Fruit fly (Drosophila melanogaster) Kc167 (cell line): ENCODE data around the gene CG34288.

Experiments
- Myc ChIP-seq: fragments of >200 bp; optimal IDR thresholded peaks from 2 replicates; lab custom pipeline; 2017; ENCODE audit warnings: missing external identifiers
- Sin3A ChIP-seq: fragments of >200 bp; optimal IDR thresholded peaks from 2 replicates; lab custom pipeline; 2018; ENCODE audit warnings: missing external identifiers
- h ChIP-seq: fragments of >200 bp; optimal IDR thresholded peaks from 3 replicates; lab custom pipeline; 2018; ENCODE audit warnings: missing external identifiers
- insv ChIP-seq: fragments of >200 bp; optimal IDR thresholded peaks from 3 replicates; lab custom pipeline; 2018; ENCODE audit warnings: missing external identifiers
- psq ChIP-seq: fragments of >200 bp; optimal IDR thresholded peaks from 2 replicates; lab custom pipeline; 2017; ENCODE audit warnings: missing external identifiers
- ttk ChIP-seq: sonication (Bioruptor generic); optimal IDR thresholded peaks from 2 replicates; lab custom pipeline; 2017; ENCODE audit warnings: missing external identifiers

CG34288 gene

dm6 chr3R:22402355-22402754 is 44.7 kb downstream of the CG34288 start, which contains the start of gene CG13856:
Gene CG13856, plus strand, starts transcription at chr3R:22402655.
- TF ChIP-seq Sin3A (lab: Kevin White, UChicago) (no peak), insv (lab: Kevin White, UChicago) (no peak), h (lab: Kevin White, UChicago) (no peak), ttk (lab: Kevin White, UChicago) (no peak)

dm6 chr3R:22400246-22400645 is 46.8 kb downstream of the CG34288 start:
- TF ChIP-seq h (lab: Kevin White, UChicago), result no peak

dm6 chr3R:22397068-22397700 is 49.9 kb downstream of the CG34288 start:
- TF ChIP-seq Sin3A (lab: Kevin White, UChicago) (no peak), ttk (lab: Kevin White, UChicago) (no peak), Myc (no peak), insv (lab: Kevin White, UChicago) (no peak), psq (lab: Kevin White, UChicago) (no peak), h (lab: Kevin White, UChicago) (no peak)
